Fruit fly (Drosophila melanogaster) whole organism, embryonic: ENCODE measurements around the gene CG3841.

ENCODE experiments used
- Antp ChIP-seq: fragments of 200-800 bp; sonication (Bioruptor generic); optimal IDR thresholded peaks from 3 replicates; lab custom pipeline; 2016; ENCODE audit warnings: missing biosample characterization, missing genetic modification characterization
- CG10267 ChIP-seq: fragments of 200-800 bp; sonication (Bioruptor generic); optimal IDR thresholded peaks from 2 replicates; lab custom pipeline; 2018; ENCODE audit warnings: missing biosample characterization, mild to moderate bottlenecking, missing genetic modification characterization, moderate library complexity
- CG10959 ChIP-seq: fragments of 200-800 bp; sonication (Bioruptor generic); IDR thresholded peaks from 2 replicates; pipeline ENCODE4 v1.3.6; 2022; ENCODE audit warnings: missing biosample characterization, missing genetic modification characterization
- CG11560 ChIP-seq: fragments of 200-800 bp; sonication (Bioruptor generic); IDR thresholded peaks from 3 replicates; pipeline ENCODE4 v1.3.6; 2022; ENCODE audit warnings: missing biosample characterization, missing genetic modification characterization
- CG11696 ChIP-seq: fragments of 200-800 bp; sonication (Bioruptor generic); IDR thresholded peaks from 2 replicates; pipeline ENCODE4 v1.3.6; 2022; ENCODE audit warnings: missing biosample characterization, missing genetic modification characterization
- CG12071 ChIP-seq: fragments of 200-800 bp; sonication (Bioruptor generic); optimal IDR thresholded peaks from 3 replicates; lab custom pipeline; 2018; ENCODE audit warnings: missing biosample characterization, mild to moderate bottlenecking, missing genetic modification characterization
- CG12104 ChIP-seq: fragments of 200-800 bp; sonication (Bioruptor generic); optimal IDR thresholded peaks from 3 replicates; lab custom pipeline; 2016; ENCODE audit warnings: missing biosample characterization, missing genetic modification characterization
- CG13296 ChIP-seq: fragments of 200-800 bp; sonication (Bioruptor generic); optimal IDR thresholded peaks from 3 replicates; lab custom pipeline; 2018; ENCODE audit warnings: missing biosample characterization, mild to moderate bottlenecking, missing genetic modification characterization
- CG13775 ChIP-seq: fragments of 200-800 bp; sonication (Bioruptor generic); optimal IDR thresholded peaks from 3 replicates; lab custom pipeline; 2017; ENCODE audit warnings: missing biosample characterization, mild to moderate bottlenecking, missing genetic modification characterization
- CG1529 ChIP-seq: fragments of 200-800 bp; sonication (Bioruptor generic); optimal IDR thresholded peaks from 3 replicates; lab custom pipeline; 2018; ENCODE audit warnings: missing biosample characterization, missing genetic modification characterization
- CG15696 ChIP-seq: fragments of 200-800 bp; sonication (Bioruptor generic); optimal IDR thresholded peaks from 2 replicates; lab custom pipeline; 2019; ENCODE audit warnings: missing biosample characterization, mild to moderate bottlenecking, missing genetic modification characterization, moderate library complexity
- CG17361 ChIP-seq: fragments of 200-800 bp; sonication (Bioruptor generic); IDR thresholded peaks from 3 replicates; pipeline ENCODE4 v1.3.6; 2022; ENCODE audit warnings: missing biosample characterization, missing genetic modification characterization
- CG2678 ChIP-seq: fragments of 200-800 bp; sonication (Bioruptor generic); optimal IDR thresholded peaks from 3 replicates; lab custom pipeline; 2019; ENCODE audit warnings: missing biosample characterization, mild to moderate bottlenecking, missing genetic modification characterization, moderate library complexity
- CG2875 ChIP-seq: fragments of 200-800 bp; sonication (Bioruptor generic); optimal IDR thresholded peaks from 2 replicates; lab custom pipeline; 2017; ENCODE audit warnings: missing biosample characterization, mild to moderate bottlenecking, missing genetic modification characterization, missing genetic modification reagents
- CG2889 ChIP-seq: fragments of 200-800 bp; sonication (Bioruptor generic); IDR thresholded peaks from 3 replicates; pipeline ENCODE4 v1.3.6; 2022; ENCODE audit warnings: missing biosample characterization, missing genetic modification characterization
- CG33213 ChIP-seq: fragments of 200-800 bp; sonication (Bioruptor generic); optimal IDR thresholded peaks from 3 replicates; lab custom pipeline; 2016; ENCODE audit warnings: missing biosample characterization, missing genetic modification characterization
- CG34224 ChIP-seq: fragments of 200-800 bp; sonication (Bioruptor generic); IDR thresholded peaks from 3 replicates; pipeline ENCODE4 v1.3.6; 2022; ENCODE audit warnings: missing biosample characterization, missing genetic modification characterization; ENCODE audit not compliant: partially characterized antibody
- CG43689 ChIP-seq: fragments of 200-800 bp; sonication (Bioruptor generic); IDR thresholded peaks from 2 replicates; pipeline ENCODE4 v1.3.6; 2022; ENCODE audit warnings: missing biosample characterization, missing genetic modification characterization
- CG5953 ChIP-seq: fragments of 200-800 bp; sonication (Bioruptor generic); IDR thresholded peaks from 2 replicates; pipeline ENCODE4 v1.3.6; 2022; ENCODE audit warnings: missing biosample characterization, missing genetic modification characterization
- CG6683 ChIP-seq: fragments of 200-800 bp; sonication (Bioruptor generic); optimal IDR thresholded peaks from 2 replicates; lab custom pipeline; 2017; ENCODE audit warnings: missing biosample characterization, mild to moderate bottlenecking, missing genetic modification characterization, missing genetic modification reagents
- CG7556 ChIP-seq: fragments of 200-800 bp; sonication (Bioruptor generic); optimal IDR thresholded peaks from 2 replicates; lab custom pipeline; 2017; ENCODE audit warnings: missing biosample characterization, mild to moderate bottlenecking, missing genetic modification characterization
- CG7963 ChIP-seq: fragments of 200-800 bp; sonication (Bioruptor generic); IDR thresholded peaks from 3 replicates; pipeline ENCODE4 v1.3.6; 2022; ENCODE audit warnings: missing biosample characterization, missing genetic modification characterization; ENCODE audit not compliant: partially characterized antibody
- CG8478 ChIP-seq: fragments of >200 bp; optimal IDR thresholded peaks from 2 replicates; lab custom pipeline; 2018
- HLH4C ChIP-seq: fragments of 200-800 bp; sonication (Bioruptor generic); IDR thresholded peaks from 3 replicates; pipeline ENCODE4 v1.3.6; 2022; ENCODE audit warnings: missing biosample characterization, missing genetic modification characterization; ENCODE audit not compliant: partially characterized antibody
- HmgD ChIP-seq: fragments of 200-800 bp; sonication (Bioruptor generic); optimal IDR thresholded peaks from 3 replicates; lab custom pipeline; 2016; ENCODE audit warnings: missing biosample characterization, missing genetic modification characterization
- Lim3 ChIP-seq: fragments of 200-800 bp; sonication (Bioruptor generic); IDR thresholded peaks from 2 replicates; pipeline ENCODE4 v1.3.6; 2022; ENCODE audit warnings: missing biosample characterization, missing genetic modification characterization
- MTF-1 ChIP-seq: fragments of 200-800 bp; sonication (Bioruptor generic); optimal IDR thresholded peaks from 2 replicates; lab custom pipeline; 2018; ENCODE audit warnings: missing biosample characterization, mild to moderate bottlenecking, missing genetic modification characterization, borderline replicate concordance
- Meics ChIP-seq: fragments of 200-800 bp; sonication (Bioruptor generic); optimal IDR thresholded peaks from 2 replicates; lab custom pipeline; 2017; ENCODE audit warnings: missing biosample characterization, mild to moderate bottlenecking, missing genetic modification characterization
- NC2α ChIP-seq: fragments of 200-800 bp; sonication (Bioruptor generic); optimal IDR thresholded peaks from 2 replicates; lab custom pipeline; 2016; ENCODE audit warnings: missing biosample characterization, missing genetic modification characterization
- NC2β ChIP-seq: fragments of 200-800 bp; sonication (Bioruptor generic); optimal IDR thresholded peaks from 2 replicates; lab custom pipeline; 2016; ENCODE audit warnings: missing biosample characterization, missing genetic modification characterization
- Nf-YC ChIP-seq: fragments of 200-800 bp; optimal IDR thresholded peaks from 3 replicates; lab custom pipeline; 2019; ENCODE audit warnings: missing biosample characterization, mild to moderate bottlenecking, missing genetic modification characterization, moderate library complexity
- Optix ChIP-seq: fragments of 200-800 bp; sonication (Bioruptor generic); IDR thresholded peaks from 3 replicates; pipeline ENCODE4 v1.3.6; 2022; ENCODE audit warnings: missing biosample characterization, missing genetic modification characterization
- PHDP ChIP-seq: fragments of 200-800 bp; sonication (Bioruptor generic); optimal IDR thresholded peaks from 3 replicates; lab custom pipeline; 2018; ENCODE audit warnings: missing biosample characterization, mild to moderate bottlenecking, missing genetic modification characterization, moderate library complexity
- Stat92E ChIP-seq, 3 experiments: fragments of >200 bp in 2 of 3; fragments of 200-800 bp in 1 of 3; sonication (Bioruptor generic) in 1 of 3; optimal IDR thresholded peaks; 2 replicates each; lab custom pipeline; 2017 to 2019; ENCODE audit warnings: missing biosample characterization in 3 of 3, missing genetic modification characterization in 3 of 3, mild to moderate bottlenecking in 1 of 3, moderate library complexity in 1 of 3
- Trl ChIP-seq, 3 experiments: fragments of >200 bp in 2 of 3; fragments of 200-800 bp in 1 of 3; sonication (Bioruptor generic) in 1 of 3; optimal IDR thresholded peaks; 2 replicates in 1 of 3; 3 replicates in 2 of 3; lab custom pipeline; 2016 to 2017; ENCODE audit warnings: missing biosample characterization in 1 of 3, missing genetic modification characterization in 1 of 3
- Vsx1 ChIP-seq: fragments of 200-800 bp; sonication (Bioruptor generic); optimal IDR thresholded peaks from 2 replicates; lab custom pipeline; 2017; ENCODE audit warnings: missing biosample characterization, mild to moderate bottlenecking, missing genetic modification characterization, missing genetic modification reagents
- YL-1 ChIP-seq: fragments of 200-800 bp; sonication (Bioruptor generic); optimal IDR thresholded peaks from 3 replicates; lab custom pipeline; 2017; ENCODE audit warnings: missing biosample characterization, mild to moderate bottlenecking, missing genetic modification characterization
- croc ChIP-seq: fragments of 200-800 bp; sonication (Bioruptor generic); conservative IDR thresholded peaks from 3 replicates; pipeline ENCODE4 v1.3.6; 2022; ENCODE audit warnings: missing biosample characterization, missing genetic modification characterization
- fd64A ChIP-seq: fragments of 200-800 bp; sonication (Bioruptor generic); optimal IDR thresholded peaks from 3 replicates; lab custom pipeline; 2018; ENCODE audit warnings: missing biosample characterization, mild to moderate bottlenecking, missing genetic modification characterization
- gce ChIP-seq: fragments of 200-800 bp; sonication (Bioruptor generic); IDR thresholded peaks from 3 replicates; pipeline ENCODE4 v1.3.6; 2022; ENCODE audit warnings: missing biosample characterization, missing genetic modification characterization
- grau ChIP-seq: fragments of 200-800 bp; optimal IDR thresholded peaks from 3 replicates; lab custom pipeline; 2019; ENCODE audit warnings: missing biosample characterization, mild to moderate bottlenecking, missing genetic modification characterization, moderate library complexity
- knrl ChIP-seq: fragments of 200-800 bp; sonication (Bioruptor generic); IDR thresholded peaks from 3 replicates; pipeline ENCODE4 v1.3.6; 2022; ENCODE audit warnings: missing biosample characterization, missing genetic modification characterization; ENCODE audit not compliant: partially characterized antibody
- maf-S ChIP-seq: fragments of 200-800 bp; sonication (Bioruptor generic); optimal IDR thresholded peaks from 2 replicates; lab custom pipeline; 2016; ENCODE audit warnings: missing biosample characterization, missing genetic modification characterization
- row ChIP-seq: fragments of 200-800 bp; sonication (Bioruptor generic); IDR thresholded peaks from 3 replicates; pipeline ENCODE4 v1.3.6; 2022; ENCODE audit warnings: missing biosample characterization, missing genetic modification characterization
- sens ChIP-seq: fragments of 200-800 bp; sonication (Bioruptor generic); peaks from one replicate; lab custom pipeline; 2016; ENCODE audit warnings: missing biosample characterization, missing genetic modification characterization
- shn ChIP-seq: fragments of 200-800 bp; sonication (Bioruptor generic); optimal IDR thresholded peaks from 3 replicates; lab custom pipeline; 2016; ENCODE audit warnings: missing biosample characterization, missing genetic modification characterization
- tgo ChIP-seq: fragments of 200-800 bp; sonication (Bioruptor generic); IDR thresholded peaks from 3 replicates; pipeline ENCODE4 v1.3.6; 2022; ENCODE audit warnings: missing biosample characterization, missing genetic modification characterization
- trem ChIP-seq: fragments of 200-800 bp; optimal IDR thresholded peaks from 3 replicates; lab custom pipeline; 2019; ENCODE audit warnings: missing biosample characterization, mild to moderate bottlenecking, missing genetic modification characterization, moderate library complexity
- ttk ChIP-seq: fragments of 200-800 bp; sonication (Bioruptor generic); IDR thresholded peaks from 2 replicates; pipeline ENCODE4 v2.1.2; 2022; ENCODE audit warnings: missing biosample characterization, missing genetic modification characterization
- zen2 ChIP-seq: fragments of 200-800 bp; sonication (Bioruptor generic); IDR thresholded peaks from 3 replicates; pipeline ENCODE4 v1.3.6; 2022; ENCODE audit warnings: missing biosample characterization, missing genetic modification characterization; ENCODE audit not compliant: partially characterized antibody

Gene CG3841

dm6 chr2L:9616654-9617053 is 27.4 kb downstream of the CG3841 start (continued):
- TF ChIP-seq CG2875 (GFP tag; lab: Kevin White, UChicago) (peak; percentile 14), Trl (optimal IDR thresholded peaks at IDR 0.05; lab: Kevin White, UChicago) (peak; percentile 18 to 44), Trl (GFP tag; optimal IDR thresholded peaks at IDR 0.05; lab: Kevin White, UChicago) (peak; percentile 64), HLH4C (peak; percentile 74), CG7556 (GFP tag; lab: Kevin White, UChicago) (peak; percentile 5), trem (tag; lab: Kevin White, UChicago) (no peak), CG10267 (tag; lab: Kevin White, UChicago) (peak; percentile 39), Stat92E (GFP tag; optimal IDR thresholded peaks at IDR 0.05; lab: Kevin White, UChicago) (no peak), CG12104 (GFP tag; lab: Kevin White, UChicago) (no peak), NC2β (GFP tag; lab: Kevin White, UChicago) (peak; percentile 59), CG15696 (tag; lab: Kevin White, UChicago) (no peak), CG34224 (peak; percentile 69), CG10959 (GFP tag; lab: Robert Waterston, UW) (no peak), Nf-YC (tag; lab: Kevin White, UChicago) (peak; percentile 21), CG8478 (no peak), ttk (GFP tag; lab: Robert Waterston, UW) (no peak), CG12071 (peak; percentile 22), PHDP (peak; percentile 5), CG13775 (GFP tag; lab: Kevin White, UChicago) (peak; percentile 20), tgo (GFP tag; lab: Robert Waterston, UW) (peak; percentile 46; the same call in 2 of the 3 replicates), NC2α (GFP tag; lab: Kevin White, UChicago) (peak; percentile 20), Vsx1 (GFP tag; lab: Kevin White, UChicago) (peak; percentile 29), grau (tag; lab: Kevin White, UChicago) (peak; percentile 19), shn (GFP tag; lab: Kevin White, UChicago) (peak; percentile 63), gce (GFP tag; lab: Robert Waterston, UW) (0 out of 3 replicates have a peak, but pooled peaks have one; percentile 36), CG11696 (GFP tag; lab: Robert Waterston, UW) (no peak), Optix (GFP tag; lab: Robert Waterston, UW) (no peak; the same call in 2 of the 3 replicates), maf-S (GFP tag; lab: Kevin White, UChicago) (peak; percentile 20), Antp (GFP tag; lab: Kevin White, UChicago) (peak; percentile 61), CG6683 (GFP tag; lab: Kevin White, UChicago) (no peak), CG2678 (tag; lab: Kevin White, UChicago) (no peak), fd64A (GFP tag; lab: Kevin White, UChicago) (no peak), CG17361 (GFP tag; lab: Robert Waterston, UW) (no peak), CG43689 (GFP tag; lab: Robert Waterston, UW) (no peak), CG33213 (GFP tag; lab: Kevin White, UChicago) (peak; percentile 37), YL-1 (GFP tag; lab: Kevin White, UChicago) (peak; percentile 53), CG2889 (GFP tag; lab: Robert Waterston, UW) (no peak), CG5953 (GFP tag; lab: Robert Waterston, UW) (no peak; the same call in 1 of the 2 replicates), HmgD (peak; percentile 75), Meics (GFP tag; lab: Kevin White, UChicago) (no peak), row (GFP tag; lab: Robert Waterston, UW) (peak; percentile 70), knrl (GFP tag; lab: Robert Waterston, UW) (peak; percentile 71), croc (GFP tag; lab: Robert Waterston, UW) (no peak), CG11560 (tag; lab: Robert Waterston, UW) (peak; percentile 12; the same call in 1 of the 3 replicates), MTF-1 (GFP tag; lab: Kevin White, UChicago) (peak; percentile 0), sens (GFP tag; lab: Kevin White, UChicago) (peak; percentile 82), CG7963 (GFP tag; lab: Robert Waterston, UW) (peak; percentile 79), zen2 (no peak; the same call in 2 of the 3 replicates), CG13296 (peak; percentile 0), Lim3 (GFP tag; lab: Robert Waterston, UW) (no peak), CG1529 (GFP tag; lab: Kevin White, UChicago) (no peak)
